Fruit fly (Drosophila melanogaster): Measurements from ENCODE around the gene Rtc1.

The Rtc1 gene

DNA sequence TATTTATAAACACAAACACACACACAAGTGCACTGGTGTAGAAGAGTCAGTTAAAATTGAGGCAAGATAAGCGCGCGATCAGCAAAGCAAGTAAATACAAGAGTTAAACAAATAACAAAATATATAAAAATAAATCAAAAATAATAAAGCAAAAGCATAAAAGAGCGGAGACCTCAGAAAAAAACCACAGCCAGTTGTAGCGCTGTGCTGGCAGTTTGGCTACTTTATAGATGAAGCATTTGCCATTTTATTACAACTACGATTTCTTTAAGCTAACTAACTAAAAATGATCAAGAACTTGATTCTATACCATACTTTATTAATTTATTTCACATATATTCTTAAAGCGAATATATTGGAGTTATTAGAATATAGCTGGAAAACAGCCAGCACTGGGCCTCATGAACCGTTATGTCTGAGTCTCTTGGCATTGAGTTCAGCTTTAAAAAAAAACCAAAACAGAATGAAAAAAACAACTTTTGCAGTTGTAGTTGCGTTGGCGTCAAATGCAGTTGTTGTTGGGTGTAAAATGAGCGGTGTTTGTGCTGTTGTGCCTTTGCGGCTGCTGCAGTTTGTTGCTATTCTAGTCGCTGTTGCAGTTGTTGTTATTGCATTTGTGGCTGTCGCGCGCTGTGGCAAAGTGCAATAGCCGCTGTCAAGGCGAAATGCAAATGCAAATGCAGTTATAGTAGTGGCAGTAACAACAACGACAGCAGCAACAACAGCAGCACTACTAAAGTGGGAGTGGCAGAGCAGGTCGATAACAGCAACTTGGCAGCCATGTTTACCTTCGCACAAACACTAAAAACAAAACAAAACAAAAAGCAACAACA is 9.1 kb upstream of the Rtc1 start (continued):
- TF ChIP-seq Ets96B (tag; optimal IDR thresholded peaks at IDR 0.05) (peak; percentile 46), Smox (GFP tag; optimal IDR thresholded peaks at IDR 0.05) (no peak), lz (GFP tag; optimal IDR thresholded peaks at IDR 0.05) (peak; percentile 13), fkh (GFP tag; optimal IDR thresholded peaks at IDR 0.05) (no peak), CG7368 (GFP tag; optimal IDR thresholded peaks at IDR 0.05) (no peak), vri (GFP tag; optimal IDR thresholded peaks at IDR 0.05) (peak; percentile 9), dac (GFP tag; optimal IDR thresholded peaks at IDR 0.05) (peak; percentile 55), CG4318 (GFP tag; optimal IDR thresholded peaks at IDR 0.05) (peak; percentile 40), Sox14 (GFP tag; optimal IDR thresholded peaks at IDR 0.05) (peak; percentile 11), CG6854 (GFP tag; optimal IDR thresholded peaks at IDR 0.05) (no peak), Sox102F (GFP tag; optimal IDR thresholded peaks at IDR 0.05) (no peak), CG3919 (GFP tag; optimal IDR thresholded peaks at IDR 0.05) (no peak), Ets21C (GFP tag; optimal IDR thresholded peaks at IDR 0.05) (no peak), CG16779 (tag; optimal IDR thresholded peaks at IDR 0.05) (peak; percentile 51), pdm3 (GFP tag; optimal IDR thresholded peaks at IDR 0.05) (peak; percentile 50), CG3032 (tag; optimal IDR thresholded peaks at IDR 0.05) (peak; percentile 56), CG9139 (GFP tag; optimal IDR thresholded peaks at IDR 0.05) (peak; percentile 26), Eip93F (GFP tag; optimal IDR thresholded peaks at IDR 0.05) (no peak), CG15336 (GFP tag; IDR thresholded peaks at IDR 0.05) (peak; percentile 77), CG31627 (GFP tag; optimal IDR thresholded peaks at IDR 0.05) (peak; percentile 2), spab (GFP tag; optimal IDR thresholded peaks at IDR 0.05) (peak; percentile 23), CG8319 (GFP tag; optimal IDR thresholded peaks at IDR 0.05) (peak; percentile 18), CG34406 (GFP tag; optimal IDR thresholded peaks at IDR 0.05) (peak; percentile 3), Hr4 (GFP tag; optimal IDR thresholded peaks at IDR 0.05) (peak; percentile 54), dsx (GFP tag; optimal IDR thresholded peaks at IDR 0.05; ENCODE audit: poor library complexity, severe bottlenecking) (peak; percentile 63), achi (GFP tag; optimal IDR thresholded peaks at IDR 0.05) (peak; percentile 47), Gug (GFP tag; IDR thresholded peaks at IDR 0.05) (peak; percentile 47; the same call in 1 of the 2 replicates), eg (GFP tag; IDR thresholded peaks at IDR 0.05) (peak; percentile 77), Sox15 (GFP tag; optimal IDR thresholded peaks at IDR 0.05) (no peak)

DNA sequence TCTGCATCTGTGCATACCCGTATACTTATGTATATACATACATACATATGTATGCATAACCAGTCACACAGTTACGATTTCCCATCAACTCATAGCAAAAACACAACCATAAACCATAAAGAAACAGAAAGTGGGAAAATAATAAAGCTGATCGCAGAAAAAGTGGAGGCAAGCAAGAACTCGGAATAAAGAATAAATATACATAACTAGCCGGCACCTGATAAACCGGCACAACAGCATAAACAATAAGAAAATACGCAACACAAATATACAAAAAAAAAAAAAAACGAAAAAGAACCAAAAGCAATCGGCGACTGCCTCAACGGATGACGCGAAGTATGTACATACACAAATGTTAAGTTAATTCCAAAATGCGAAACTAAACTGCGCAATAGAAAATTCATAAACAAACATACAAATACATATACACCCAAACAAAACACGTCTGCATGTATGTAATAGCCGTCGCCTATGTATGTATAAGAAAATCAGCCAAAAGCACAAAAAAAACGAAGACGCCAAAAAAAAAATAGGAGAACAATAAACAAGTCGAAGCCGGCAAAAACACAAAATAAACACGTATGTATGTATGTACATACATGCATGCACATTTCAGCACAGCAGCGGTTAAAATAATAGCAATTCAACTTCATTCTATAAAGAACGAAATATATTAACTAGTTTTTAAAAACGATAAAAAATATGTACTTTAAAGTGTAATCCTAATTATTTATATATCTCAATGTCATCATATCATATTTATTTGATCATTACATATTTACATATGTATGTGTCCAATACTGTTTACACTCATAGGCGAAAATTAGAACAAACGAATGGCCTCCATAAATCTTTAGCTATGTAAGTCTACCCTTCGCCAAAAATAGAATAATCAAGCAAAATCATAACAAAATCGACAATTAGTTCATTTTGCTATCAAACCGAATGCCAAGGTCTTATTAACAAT is 7.8 kb upstream of the Rtc1 start:
- TF ChIP-seq fkh (GFP tag; optimal IDR thresholded peaks at IDR 0.05) (peak; percentile 52), CG31627 (GFP tag; optimal IDR thresholded peaks at IDR 0.05) (no peak), CG6276 (GFP tag; optimal IDR thresholded peaks at IDR 0.05) (peak; percentile 32), achi (GFP tag; optimal IDR thresholded peaks at IDR 0.05) (peak; percentile 26), fd85E (GFP tag; optimal IDR thresholded peaks at IDR 0.05) (no peak), CG11902 (GFP tag; optimal IDR thresholded peaks at IDR 0.05) (no peak), Hr39 (GFP tag; optimal IDR thresholded peaks at IDR 0.05) (no peak), Gug (GFP tag; IDR thresholded peaks at IDR 0.05) (peak; percentile 67; the same call in 1 of the 2 replicates), CG4318 (GFP tag; optimal IDR thresholded peaks at IDR 0.05) (peak; percentile 27), CG7368 (GFP tag; optimal IDR thresholded peaks at IDR 0.05) (peak; percentile 5), Eip93F (GFP tag; optimal IDR thresholded peaks at IDR 0.05) (no peak), CG6792 (GFP tag; optimal IDR thresholded peaks at IDR 0.05) (no peak), CG9139 (GFP tag; optimal IDR thresholded peaks at IDR 0.05) (no peak), topi (GFP tag; optimal IDR thresholded peaks at IDR 0.05) (peak; percentile 24), CG6808 (GFP tag; optimal IDR thresholded peaks at IDR 0.05) (peak; percentile 55), CG11294 (GFP tag; IDR thresholded peaks at IDR 0.05) (peak; percentile 59), CG10669 (GFP tag; optimal IDR thresholded peaks at IDR 0.05) (peak; percentile 1), CG15336 (GFP tag; IDR thresholded peaks at IDR 0.05) (peak; percentile 81), CG10631 (GFP tag; optimal IDR thresholded peaks at IDR 0.05) (peak; percentile 0), lz (GFP tag; optimal IDR thresholded peaks at IDR 0.05) (peak; percentile 39), spab (GFP tag; optimal IDR thresholded peaks at IDR 0.05) (no peak), CG6854 (GFP tag; optimal IDR thresholded peaks at IDR 0.05) (no peak), ss (GFP tag; optimal IDR thresholded peaks at IDR 0.05) (peak; percentile 34 to 46), Sox14 (GFP tag; optimal IDR thresholded peaks at IDR 0.05) (peak; percentile 9), CG34406 (GFP tag; optimal IDR thresholded peaks at IDR 0.05) (peak; percentile 25), Blimp-1 (GFP tag; optimal IDR thresholded peaks at IDR 0.05) (no peak), cyc (GFP tag; optimal IDR thresholded peaks at IDR 0.05) (no peak), Sox102F (GFP tag; optimal IDR thresholded peaks at IDR 0.05) (peak; percentile 10), esn (GFP tag; optimal IDR thresholded peaks at IDR 0.05) (peak; percentile 40), Ets21C (GFP tag; optimal IDR thresholded peaks at IDR 0.05) (no peak), Sox15 (GFP tag; optimal IDR thresholded peaks at IDR 0.05) (no peak), Smox (GFP tag; optimal IDR thresholded peaks at IDR 0.05) (peak; percentile 19)
